Fruit fly (Drosophila melanogaster): ENCODE data around the gene fan.

DNA sequence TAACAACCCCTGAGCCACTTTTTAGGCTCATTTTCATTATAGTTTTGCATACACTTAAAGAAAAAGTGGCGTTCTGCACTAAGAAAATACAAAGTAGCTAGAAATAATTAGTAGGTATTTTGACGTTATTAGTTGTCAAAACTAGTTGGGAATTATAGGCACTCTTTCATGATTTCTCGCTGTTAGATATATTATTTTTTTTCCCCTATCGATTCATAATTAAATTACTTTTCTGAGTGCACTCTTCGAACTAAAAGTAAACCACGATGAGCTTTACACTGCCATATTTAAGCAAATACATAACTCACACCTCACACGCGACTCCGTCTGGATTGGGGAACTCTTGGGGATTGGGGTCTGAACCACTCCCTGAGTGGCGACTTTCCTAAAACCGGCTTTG lies 36.2 kb upstream of the fan start:
- TF ChIP-seq CG12605 (GFP tag; IDR thresholded peaks at IDR 0.05), result peak; percentile 35; the same call in 1 of the 2 replicates
- peak; percentile 48 for TF ChIP-seq Pif1B (GFP tag; optimal IDR thresholded peaks at IDR 0.05)
- no peak for TF ChIP-seq CG10348 (GFP tag; IDR thresholded peaks at IDR 0.05)
- peak; percentile 84 for TF ChIP-seq CG14655 (GFP tag; optimal IDR thresholded peaks at IDR 0.05)
- TF ChIP-seq CG13204 (GFP tag; optimal IDR thresholded peaks at IDR 0.05), result no peak
- peak; percentile 27 for TF ChIP-seq Snoo (tag; optimal IDR thresholded peaks at IDR 0.05)
